Fruit fly (Drosophila melanogaster) whole organism, adult: ENCODE data around the gene Paics.

ENCODE experiments used
- CG12768 ChIP-seq: fragments of 200-800 bp; sonication (Bioruptor generic); optimal IDR thresholded peaks from 2 replicates; lab custom pipeline; 2017; ENCODE audit warnings: missing biosample characterization, missing genetic modification characterization, mild to moderate bottlenecking, moderate library complexity, missing genetic modification reagents
- CG14711 ChIP-seq: fragments of 200-800 bp; sonication (Bioruptor generic); optimal IDR thresholded peaks from 2 replicates; lab custom pipeline; 2018; ENCODE audit warnings: missing biosample characterization, mild to moderate bottlenecking, missing genetic modification characterization, moderate library complexity
- CG7045 ChIP-seq: fragments of 200-800 bp; sonication (Bioruptor generic); optimal IDR thresholded peaks from 2 replicates; lab custom pipeline; 2017; ENCODE audit warnings: missing biosample characterization, mild to moderate bottlenecking, missing genetic modification characterization
- CG7101 ChIP-seq: fragments of 200-800 bp; sonication (Bioruptor generic); optimal IDR thresholded peaks from 2 replicates; lab custom pipeline; 2018; ENCODE audit warnings: missing biosample characterization, mild to moderate bottlenecking, missing genetic modification characterization, moderate library complexity
- Hr96 ChIP-seq: fragments of 200-800 bp; sonication (Bioruptor generic); optimal IDR thresholded peaks from 2 replicates; lab custom pipeline; 2016; ENCODE audit warnings: missing biosample characterization, missing genetic modification characterization
- cic ChIP-seq: fragments of 200-800 bp; sonication (Bioruptor generic); optimal IDR thresholded peaks from 2 replicates; lab custom pipeline; 2017; ENCODE audit warnings: missing biosample characterization, mild to moderate bottlenecking, missing genetic modification characterization, moderate library complexity
- cnc ChIP-seq, 2 experiments: fragments of >200 bp; optimal IDR thresholded peaks; 2 replicates each; lab custom pipeline; 2017
- kay ChIP-seq: fragments of 200-800 bp; sonication (Bioruptor generic); peaks from one replicate; lab custom pipeline; 2016; ENCODE audit warnings: missing biosample characterization, missing genetic modification characterization, borderline replicate concordance
- tj ChIP-seq: fragments of 200-800 bp; sonication (Bioruptor generic); optimal IDR thresholded peaks from 3 replicates; lab custom pipeline; 2017; ENCODE audit warnings: missing biosample characterization, mild to moderate bottlenecking, missing genetic modification characterization, moderate library complexity
- toe ChIP-seq: fragments of 200-800 bp; sonication (Bioruptor generic); optimal IDR thresholded peaks from 2 replicates; lab custom pipeline; 2016; ENCODE audit warnings: missing biosample characterization, missing genetic modification characterization

- TF ChIP-seq Hr96 (GFP tag; lab: Kevin White, UChicago) (no peak), kay (GFP tag; lab: Kevin White, UChicago) (peak; percentile 83), CG7045 (no peak), CG14711 (tag; lab: Kevin White, UChicago) (peak; percentile 5), toe (GFP tag; lab: Kevin White, UChicago) (no peak), CG12768 (peak; percentile 53), cic (peak; percentile 69), CG7101 (no peak), tj (GFP tag; lab: Kevin White, UChicago) (peak; percentile 39), cnc (optimal IDR thresholded peaks at IDR 0.05; lab: Kevin White, UChicago) (no peak)
Observed at dm6 chrX:12721111-12721869, 39.1 kb downstream of the Paics start.
